Fruit fly (Drosophila melanogaster): ENCODE data around the gene CG31676.

- TF ChIP-seq CG32121 (GFP tag; IDR thresholded peaks at IDR 0.05) (no peak), EcR (GFP tag; optimal IDR thresholded peaks at IDR 0.05) (no peak), CG8301 (tag; optimal IDR thresholded peaks at IDR 0.05) (no peak), CG17806 (tag; optimal IDR thresholded peaks at IDR 0.05) (no peak), Snoo (tag; optimal IDR thresholded peaks at IDR 0.05) (no peak), CG12605 (GFP tag; IDR thresholded peaks at IDR 0.05) (no peak), CG8159 (tag; optimal IDR thresholded peaks at IDR 0.05) (no peak), gl (tag; optimal IDR thresholded peaks at IDR 0.05) (no peak)
Observed at dm6 chr2L:20867381-20867780, 26.8 kb downstream of the CG31676 start, which contains the start of gene CG31675.

All from whole organism, pupa.